Worm (Caenorhabditis elegans): Measurements from ENCODE around the gene clec-32.
A peak's percentile ranks its signal among the peaks of the same experiment; 100 is the strongest.

clec-32 gene

DNA sequence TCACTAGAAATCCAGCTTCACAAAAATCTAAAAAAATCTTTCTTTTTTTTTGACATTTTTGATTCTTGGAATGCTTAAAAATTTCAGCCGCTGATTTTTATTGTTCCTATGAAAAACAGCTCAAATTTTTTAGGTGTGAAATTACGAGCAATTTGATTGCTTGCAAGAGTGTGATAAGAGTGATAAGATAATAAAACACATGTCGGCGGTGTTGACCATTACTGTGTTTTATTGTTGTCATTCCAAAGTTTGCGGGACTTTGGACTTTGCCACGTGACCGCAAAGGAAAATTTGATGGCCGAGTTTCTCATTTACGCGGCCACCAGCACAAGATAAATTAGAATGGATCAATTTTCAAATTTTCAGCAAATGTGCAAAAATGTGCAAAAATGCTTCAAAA, 44.9 kb downstream of the clec-32 start (continued):
- TF ChIP-seq hmg-1.1 (GFP tag; IDR thresholded peaks at IDR 0.05), result no peak
- no peak for TF ChIP-seq lin-39 (tag; optimal IDR thresholded peaks at IDR 0.05)
- no peak for TF ChIP-seq ctbp-1 (GFP tag; IDR thresholded peaks at IDR 0.05)
- no peak for TF ChIP-seq set-16 (GFP tag; IDR thresholded peaks at IDR 0.05)
- TF ChIP-seq saeg-2 (GFP tag; IDR thresholded peaks at IDR 0.05), result no peak
- no peak for TF ChIP-seq hif-1 (tag; optimal IDR thresholded peaks at IDR 0.05)
- TF ChIP-seq dmd-8 (GFP tag; IDR thresholded peaks at IDR 0.05), result no peak
- no peak for TF ChIP-seq sdz-12 (GFP tag; optimal IDR thresholded peaks at IDR 0.05)
- no peak for TF ChIP-seq ceh-28 (tag; optimal IDR thresholded peaks at IDR 0.05)
- TF ChIP-seq ztf-7 (tag; optimal IDR thresholded peaks at IDR 0.05), result no peak
- no peak for TF ChIP-seq ZK546.5 (tag; optimal IDR thresholded peaks at IDR 0.05)
- no peak for TF ChIP-seq tag-97 (GFP tag; IDR thresholded peaks at IDR 0.05)
- TF ChIP-seq nhr-42 (GFP tag; IDR thresholded peaks at IDR 0.05), result no peak
- TF ChIP-seq tra-1 (GFP tag; IDR thresholded peaks at IDR 0.05), result peak; percentile 56; the same call in 1 of the 2 replicates
- no peak for TF ChIP-seq zip-2 (tag; optimal IDR thresholded peaks at IDR 0.05)
- no peak for TF ChIP-seq cey-2 (tag; optimal IDR thresholded peaks at IDR 0.05; ENCODE audit: borderline replicate concordance, insufficient read depth)
- no peak for TF ChIP-seq ZK337.2 (GFP tag; IDR thresholded peaks at IDR 0.05)
- TF ChIP-seq gei-8 (GFP tag; optimal IDR thresholded peaks at IDR 0.05), result no peak
- TF ChIP-seq F37D6.2 (tag; optimal IDR thresholded peaks at IDR 0.05), result no peak
- no peak for TF ChIP-seq daf-16 (GFP tag; optimal IDR thresholded peaks at IDR 0.05)
- TF ChIP-seq daf-16 (tag; optimal IDR thresholded peaks at IDR 0.05), result peak; percentile 95
- peak; percentile 78 for TF ChIP-seq dve-1 (tag; optimal IDR thresholded peaks at IDR 0.05; ENCODE audit: insufficient read depth)
- no peak for TF ChIP-seq mep-1 (tag; optimal IDR thresholded peaks at IDR 0.05)
- TF ChIP-seq php-3 (GFP tag; IDR thresholded peaks at IDR 0.05), result peak; percentile 100
- no peak for TF ChIP-seq nhr-10 (tag; optimal IDR thresholded peaks at IDR 0.05)
- peak; percentile 89 for TF ChIP-seq nhr-28 (tag; optimal IDR thresholded peaks at IDR 0.05)
- TF ChIP-seq nhr-102 (tag; optimal IDR thresholded peaks at IDR 0.05), result peak; percentile 33
- TF ChIP-seq mdl-1 (tag; optimal IDR thresholded peaks at IDR 0.05), result peak in 1 of 2 experiments; percentile 62
- TF ChIP-seq lin-38 (GFP tag; IDR thresholded peaks at IDR 0.05), result 0 out of 2 replicates have a peak, but pooled peaks have one; percentile 5
- peak; percentile 72 for TF ChIP-seq dmd-6 (GFP tag; IDR thresholded peaks at IDR 0.05)
- TF ChIP-seq ztf-11 (tag; optimal IDR thresholded peaks at IDR 0.05), result no peak
- TF ChIP-seq aha-1 (tag), result peak; percentile 60
- TF ChIP-seq mxl-2 (GFP tag; conservative IDR thresholded peaks at IDR 0.05), result no peak
- no peak for TF ChIP-seq Y5F2A.4 (GFP tag; optimal IDR thresholded peaks at IDR 0.05)
- peak; percentile 61 for TF ChIP-seq pqm-1 (tag; optimal IDR thresholded peaks at IDR 0.05)

DNA sequence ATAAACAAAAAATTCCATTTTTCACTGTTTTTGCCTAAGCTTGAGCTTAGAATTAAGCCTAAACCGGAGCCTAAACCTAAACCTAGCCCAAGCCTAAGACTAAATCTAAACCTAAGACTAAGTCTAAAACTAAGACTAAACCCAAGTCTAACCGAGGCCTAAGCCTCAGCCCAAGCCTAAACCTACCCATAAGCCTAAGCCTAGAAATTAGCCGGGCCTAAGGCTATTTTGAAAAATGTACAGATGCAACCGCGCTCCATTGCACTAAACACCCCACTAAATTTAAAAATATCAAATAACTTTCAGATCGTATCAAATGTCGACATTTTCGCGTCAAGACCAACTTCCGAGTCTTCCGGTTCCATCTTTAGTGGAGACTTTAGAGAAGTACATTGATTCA, 46.4 kb downstream of the clec-32 start, which contains the start of gene T20B3.1:
Gene T20B3.1 (plus strand): TSS at position 301 of the 400 bp plus-strand sequence.
- TF ChIP-seq aha-1 (tag), result peak; percentile 22
- no peak for TF ChIP-seq jun-1 (tag; optimal IDR thresholded peaks at IDR 0.05)
- no peak for TF ChIP-seq ZK546.5 (tag; optimal IDR thresholded peaks at IDR 0.05)
- no peak for TF ChIP-seq F44E2.7 (GFP tag; IDR thresholded peaks at IDR 0.05)
- TF ChIP-seq aly-2 (tag; optimal IDR thresholded peaks at IDR 0.05), result no peak
- no peak for TF ChIP-seq lin-15B (tag; optimal IDR thresholded peaks at IDR 0.05)

DNA sequence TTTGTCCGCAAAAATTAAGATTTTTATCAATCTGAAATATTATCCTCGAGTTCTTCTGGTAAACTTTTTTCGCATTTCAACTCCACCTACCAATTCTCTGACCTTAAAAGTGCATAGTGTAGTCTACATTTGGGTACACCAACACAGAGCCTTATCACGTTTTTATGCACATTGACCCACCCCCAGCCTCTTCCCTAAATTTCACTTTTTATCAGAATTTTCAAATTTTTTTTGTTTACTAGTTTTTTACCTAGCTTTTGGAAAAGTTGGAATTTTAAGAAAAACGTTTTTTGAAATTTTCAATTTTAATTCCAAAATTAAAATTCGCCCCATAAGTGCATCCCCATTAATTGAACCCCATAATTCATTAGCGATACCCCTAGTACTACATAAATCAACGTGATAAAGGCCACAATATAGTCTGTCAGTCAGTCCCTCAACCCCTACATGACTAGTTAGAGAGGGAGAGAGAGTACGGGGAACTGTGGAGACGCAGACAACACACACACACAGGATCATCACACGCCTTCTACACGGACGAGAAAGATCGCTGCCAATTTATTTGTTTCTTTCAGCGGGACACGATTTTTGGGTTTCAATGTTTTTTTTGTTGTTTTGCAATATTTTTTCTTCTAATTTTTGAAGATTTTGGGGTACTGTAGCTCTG, 46.9 kb downstream of the clec-32 start:
- TF ChIP-seq zfp-2 (tag; optimal IDR thresholded peaks at IDR 0.05), result no peak
- no peak for TF ChIP-seq Y48G9A.11 (GFP tag; IDR thresholded peaks at IDR 0.05)
- TF ChIP-seq daf-12 (tag; optimal IDR thresholded peaks at IDR 0.05), result no peak
- peak in 1 of 2 experiments; percentile 28 for TF ChIP-seq mdl-1 (tag; optimal IDR thresholded peaks at IDR 0.05)
- TF ChIP-seq aly-2 (tag; optimal IDR thresholded peaks at IDR 0.05), result no peak
- no peak for TF ChIP-seq egl-43 (GFP tag; IDR thresholded peaks at IDR 0.05)
- TF ChIP-seq F26F4.8 (GFP tag; conservative IDR thresholded peaks at IDR 0.05), result no peak
- no peak for TF ChIP-seq lin-39 (tag; optimal IDR thresholded peaks at IDR 0.05)
- no peak for TF ChIP-seq vab-7 (GFP tag; IDR thresholded peaks at IDR 0.05)
- no peak for TF ChIP-seq Y5F2A.4 (GFP tag; optimal IDR thresholded peaks at IDR 0.05)
- no peak for TF ChIP-seq Y75B8A.6 (GFP tag; IDR thresholded peaks at IDR 0.05)
- TF ChIP-seq lim-7 (GFP tag; IDR thresholded peaks at IDR 0.05), result no peak
- no peak for TF ChIP-seq dmd-9 (GFP tag; IDR thresholded peaks at IDR 0.05)
- no peak for TF ChIP-seq daf-19 (GFP tag; conservative IDR thresholded peaks at IDR 0.05)
- no peak for TF ChIP-seq ceh-62 (tag; optimal IDR thresholded peaks at IDR 0.05)
